Fruit fly (Drosophila melanogaster): ENCODE results near the gene CG13731.

dm6 chr3L:17357431-17357830 is 31.3 kb downstream of the CG13731 start:
- no peak for TF ChIP-seq N (GFP tag; optimal IDR thresholded peaks at IDR 0.05)
- TF ChIP-seq Hnf4 (GFP tag; optimal IDR thresholded peaks at IDR 0.05) = no peak
- TF ChIP-seq dsf (GFP tag; optimal IDR thresholded peaks at IDR 0.05; ENCODE audit: borderline replicate concordance) = no peak
- no peak for TF ChIP-seq CG32264 (GFP tag; optimal IDR thresholded peaks at IDR 0.05)
- TF ChIP-seq br (GFP tag; optimal IDR thresholded peaks at IDR 0.05) = no peak
- no peak for TF ChIP-seq ey (GFP tag; optimal IDR thresholded peaks at IDR 0.05)
